Fruit fly (Drosophila melanogaster): ENCODE measurements around the gene NFAT.

- no peak for TF ChIP-seq Hr83 (GFP tag; optimal IDR thresholded peaks at IDR 0.05; ENCODE audit: poor library complexity, severe bottlenecking)
- no peak for TF ChIP-seq Sp1 (GFP tag; optimal IDR thresholded peaks at IDR 0.05)
Observed at dm6 chrX:13698717-13699427, 74.3 kb downstream of the NFAT start.

Measured in whole organism, wandering third instar larva.